Fruit fly (Drosophila melanogaster) whole organism, prepupa: ENCODE data around the gene Sema1a.

Experiments used
- Blimp-1 ChIP-seq: fragments of 200-800 bp; sonication (Bioruptor generic); optimal IDR thresholded peaks from 3 replicates; lab custom pipeline; 2017; ENCODE audit warnings: missing biosample characterization, missing genetic modification characterization, mild to moderate bottlenecking, moderate library complexity, missing genetic modification reagents
- CG10631 ChIP-seq: fragments of 200-800 bp; sonication (Bioruptor generic); optimal IDR thresholded peaks from 2 replicates; lab custom pipeline; 2016; ENCODE audit warnings: missing biosample characterization, missing genetic modification characterization
- CG10669 ChIP-seq: fragments of 200-800 bp; sonication (Bioruptor generic); optimal IDR thresholded peaks from 3 replicates; lab custom pipeline; 2018; ENCODE audit warnings: missing biosample characterization, mild to moderate bottlenecking, missing genetic modification characterization, moderate library complexity
- CG11294 ChIP-seq: fragments of 200-800 bp; sonication (Bioruptor generic); IDR thresholded peaks from 2 replicates; pipeline ENCODE4 v1.3.6; 2022; ENCODE audit warnings: missing biosample characterization, missing genetic modification characterization
- CG11762 ChIP-seq: fragments of 200-800 bp; sonication (Bioruptor generic); optimal IDR thresholded peaks from 3 replicates; lab custom pipeline; 2016; ENCODE audit warnings: missing biosample characterization, missing genetic modification characterization; ENCODE audit not compliant: insufficient read depth
- CG15336 ChIP-seq: fragments of 200-800 bp; sonication (Bioruptor generic); IDR thresholded peaks from 2 replicates; pipeline ENCODE4 v1.3.6; 2022; ENCODE audit warnings: missing biosample characterization, missing genetic modification characterization
- CG16779 ChIP-seq: fragments of 200-800 bp; sonication (Bioruptor generic); optimal IDR thresholded peaks from 3 replicates; lab custom pipeline; 2017; ENCODE audit warnings: missing biosample characterization, mild to moderate bottlenecking, missing genetic modification characterization
- CG31627 ChIP-seq: fragments of 200-800 bp; sonication (Bioruptor generic); optimal IDR thresholded peaks from 3 replicates; lab custom pipeline; 2016; ENCODE audit warnings: missing biosample characterization, missing genetic modification characterization
- CG32006 ChIP-seq: fragments of 200-800 bp; sonication (Bioruptor generic); optimal IDR thresholded peaks from 3 replicates; lab custom pipeline; 2017; ENCODE audit warnings: missing biosample characterization, mild to moderate bottlenecking, missing genetic modification characterization
- CG34406 ChIP-seq: fragments of 200-800 bp; sonication (Bioruptor generic); optimal IDR thresholded peaks from 3 replicates; lab custom pipeline; 2016; ENCODE audit warnings: missing biosample characterization, missing genetic modification characterization
- CG3919 ChIP-seq: fragments of 200-800 bp; sonication (Bioruptor generic); optimal IDR thresholded peaks from 3 replicates; lab custom pipeline; 2016; ENCODE audit warnings: missing biosample characterization, missing genetic modification characterization
- CG6163 ChIP-seq: fragments of 200-800 bp; sonication (Bioruptor generic); IDR thresholded peaks from 3 replicates; pipeline ENCODE4 v1.3.6; 2022; ENCODE audit warnings: missing biosample characterization, missing genetic modification characterization
- CG6276 ChIP-seq: fragments of 200-800 bp; sonication (Bioruptor generic); optimal IDR thresholded peaks from 2 replicates; lab custom pipeline; 2017; ENCODE audit warnings: missing biosample characterization, mild to moderate bottlenecking, missing genetic modification characterization
- CG6792 ChIP-seq: fragments of 200-800 bp; sonication (Bioruptor generic); optimal IDR thresholded peaks from 3 replicates; lab custom pipeline; 2016; ENCODE audit warnings: missing biosample characterization, missing genetic modification characterization
- CG8119 ChIP-seq: fragments of 200-800 bp; sonication (Bioruptor generic); IDR thresholded peaks from 3 replicates; pipeline ENCODE4 v1.3.6; 2022; ENCODE audit warnings: missing biosample characterization, missing genetic modification characterization
- CG9139 ChIP-seq: fragments of 200-800 bp; sonication (Bioruptor generic); optimal IDR thresholded peaks from 3 replicates; lab custom pipeline; 2017; ENCODE audit warnings: missing biosample characterization, mild to moderate bottlenecking, missing genetic modification characterization
- Eip75B ChIP-seq: fragments of 200-800 bp; sonication (Bioruptor generic); optimal IDR thresholded peaks from 3 replicates; lab custom pipeline; 2016; ENCODE audit warnings: missing biosample characterization, missing genetic modification characterization
- Eip78C ChIP-seq: fragments of 200-800 bp; sonication (Bioruptor generic); peaks from one replicate; lab custom pipeline; 2016; ENCODE audit warnings: missing biosample characterization, missing genetic modification characterization
- Ets96B ChIP-seq: fragments of 200-800 bp; optimal IDR thresholded peaks from 2 replicates; lab custom pipeline; 2019; ENCODE audit warnings: missing biosample characterization, mild to moderate bottlenecking, missing genetic modification characterization, moderate library complexity
- Hr38 ChIP-seq: sonication (Bioruptor generic); optimal IDR thresholded peaks from 2 replicates; lab custom pipeline; 2016; ENCODE audit warnings: missing biosample characterization, missing genetic modification characterization
- Hr39 ChIP-seq: fragments of 200-800 bp; sonication (Bioruptor generic); optimal IDR thresholded peaks from 2 replicates; lab custom pipeline; 2016; ENCODE audit warnings: missing biosample characterization, missing genetic modification characterization
- Lpt ChIP-seq: fragments of 200-800 bp; sonication (Bioruptor generic); optimal IDR thresholded peaks from 3 replicates; lab custom pipeline; 2016; ENCODE audit warnings: missing biosample characterization, missing genetic modification characterization
- Met ChIP-seq: fragments of 200-800 bp; sonication (Bioruptor generic); optimal IDR thresholded peaks from 3 replicates; lab custom pipeline; 2016; ENCODE audit warnings: missing biosample characterization, missing genetic modification characterization
- OdsH ChIP-seq: fragments of 200-800 bp; sonication (Bioruptor generic); optimal IDR thresholded peaks from 3 replicates; lab custom pipeline; 2016; ENCODE audit warnings: missing biosample characterization, missing genetic modification characterization
- Sox102F ChIP-seq: fragments of 200-800 bp; sonication (Bioruptor generic); optimal IDR thresholded peaks from 2 replicates; lab custom pipeline; 2016; ENCODE audit warnings: missing biosample characterization, mild to moderate bottlenecking, missing genetic modification characterization
- Sox14 ChIP-seq: fragments of 200-800 bp; sonication (Bioruptor generic); optimal IDR thresholded peaks from 3 replicates; lab custom pipeline; 2016; ENCODE audit warnings: missing biosample characterization, missing genetic modification characterization
- Sox15 ChIP-seq: fragments of 200-800 bp; sonication (Bioruptor generic); optimal IDR thresholded peaks from 3 replicates; lab custom pipeline; 2016; ENCODE audit warnings: missing biosample characterization, missing genetic modification characterization
- acj6 ChIP-seq: fragments of 200-800 bp; sonication (Bioruptor generic); optimal IDR thresholded peaks from 3 replicates; lab custom pipeline; 2016; ENCODE audit warnings: missing biosample characterization, missing genetic modification characterization
- eg ChIP-seq: fragments of 200-800 bp; sonication (Bioruptor generic); IDR thresholded peaks from 3 replicates; pipeline ENCODE4 v1.3.6; 2022; ENCODE audit warnings: missing biosample characterization, missing genetic modification characterization
- esn ChIP-seq: fragments of 200-800 bp; sonication (Bioruptor generic); optimal IDR thresholded peaks from 2 replicates; lab custom pipeline; 2016; ENCODE audit warnings: missing biosample characterization, mild to moderate bottlenecking, missing genetic modification characterization, moderate library complexity
- fd59A ChIP-seq: fragments of 200-800 bp; sonication (Bioruptor generic); optimal IDR thresholded peaks from 2 replicates; lab custom pipeline; 2017; ENCODE audit warnings: missing biosample characterization, mild to moderate bottlenecking, missing genetic modification characterization, missing genetic modification reagents
- fkh ChIP-seq: fragments of 200-800 bp; sonication (Bioruptor generic); optimal IDR thresholded peaks from 3 replicates; lab custom pipeline; 2017; ENCODE audit warnings: missing biosample characterization, mild to moderate bottlenecking, missing genetic modification characterization, moderate library complexity
- pdm3 ChIP-seq: fragments of 200-800 bp; sonication (Bioruptor generic); optimal IDR thresholded peaks from 3 replicates; lab custom pipeline; 2016; ENCODE audit warnings: missing biosample characterization, missing genetic modification characterization
- salr ChIP-seq, 2 experiments: fragments of 200-800 bp; sonication (Bioruptor generic); optimal IDR thresholded peaks; 3 replicates each; lab custom pipeline; 2016 to 2018; ENCODE audit warnings: missing biosample characterization in 2 of 2, missing genetic modification characterization in 2 of 2, mild to moderate bottlenecking in 1 of 2
- svp ChIP-seq: fragments of 200-800 bp; sonication (Bioruptor generic); peaks from one replicate; lab custom pipeline; 2016; ENCODE audit warnings: missing biosample characterization, missing genetic modification characterization
- topi ChIP-seq: fragments of 200-800 bp; sonication (Bioruptor generic); optimal IDR thresholded peaks from 3 replicates; lab custom pipeline; 2016; ENCODE audit warnings: missing biosample characterization, missing genetic modification characterization
- vri ChIP-seq: fragments of 200-800 bp; sonication (Bioruptor generic); optimal IDR thresholded peaks from 3 replicates; lab custom pipeline; 2016; ENCODE audit warnings: missing biosample characterization, mild to moderate bottlenecking, missing genetic modification characterization

The Sema1a gene

dm6 chr2L:8574947-8575346 is 33.0 kb downstream of the Sema1a start (continued):
- TF ChIP-seq CG34406 (peak; percentile 90), CG10669 (peak; percentile 93), CG6792 (peak; percentile 90), Sox102F (GFP tag; lab: Kevin White, UChicago) (peak; percentile 83), CG9139 (GFP tag; lab: Kevin White, UChicago) (peak; percentile 93), svp (GFP tag; lab: Kevin White, UChicago) (peak; percentile 95), pdm3 (GFP tag; lab: Kevin White, UChicago) (peak; percentile 93), CG8119 (peak; percentile 96), Sox14 (GFP tag; lab: Kevin White, UChicago) (peak; percentile 90), CG6276 (GFP tag; lab: Kevin White, UChicago) (peak; percentile 90), Hr39 (GFP tag; lab: Kevin White, UChicago) (peak; percentile 82)

dm6 chr2L:8576496-8577000 is 34.6 kb downstream of the Sema1a start:
- TF ChIP-seq CG16779 (tag; lab: Kevin White, UChicago) (no peak), topi (GFP tag; lab: Kevin White, UChicago) (no peak), Sox15 (GFP tag; lab: Kevin White, UChicago) (no peak), CG6163 (GFP tag; lab: Robert Waterston, UW) (0 out of 3 replicates have a peak, but pooled peaks have one; percentile 44), eg (GFP tag; lab: Robert Waterston, UW) (no peak), Eip75B (GFP tag; lab: Kevin White, UChicago) (no peak), fkh (peak; percentile 51), Hr38 (GFP tag; lab: Kevin White, UChicago) (no peak), Blimp-1 (GFP tag; lab: Kevin White, UChicago) (no peak), CG11762 (GFP tag; lab: Kevin White, UChicago) (no peak), Met (GFP tag; lab: Kevin White, UChicago) (no peak), CG11294 (GFP tag; lab: Robert Waterston, UW) (no peak), CG3919 (no peak), pdm3 (GFP tag; lab: Kevin White, UChicago) (no peak), esn (GFP tag; lab: Kevin White, UChicago) (no peak), Eip78C (GFP tag; lab: Kevin White, UChicago) (peak; percentile 20), CG15336 (GFP tag; lab: Robert Waterston, UW) (0 out of 2 replicates have a peak, but pooled peaks have one; percentile 15), acj6 (no peak), OdsH (GFP tag; lab: Kevin White, UChicago) (no peak), fd59A (no peak), vri (GFP tag; lab: Kevin White, UChicago) (no peak), Sox102F (GFP tag; lab: Kevin White, UChicago) (no peak)

dm6 chr2L:8579886-8580285 is 37.9 kb downstream of the Sema1a start:
- TF ChIP-seq salr (GFP tag; optimal IDR thresholded peaks at IDR 0.05; lab: Kevin White, UChicago), result peak in 1 of 2 experiments; percentile 5
- TF ChIP-seq CG31627 (GFP tag; lab: Kevin White, UChicago), result no peak
- TF ChIP-seq Eip78C (GFP tag; lab: Kevin White, UChicago), result peak; percentile 66
- TF ChIP-seq CG32006, result peak; percentile 33
- no peak for TF ChIP-seq fd59A
- peak; percentile 12 for TF ChIP-seq CG10631
- TF ChIP-seq Ets96B (tag; lab: Kevin White, UChicago), result peak; percentile 8
- no peak for TF ChIP-seq Met (GFP tag; lab: Kevin White, UChicago)
- no peak for TF ChIP-seq Sox14 (GFP tag; lab: Kevin White, UChicago)
- no peak for TF ChIP-seq topi (GFP tag; lab: Kevin White, UChicago)
- peak; percentile 10 for TF ChIP-seq OdsH (GFP tag; lab: Kevin White, UChicago)
- TF ChIP-seq Lpt (GFP tag; lab: Kevin White, UChicago), result no peak
